Fruit fly (Drosophila melanogaster) whole organism, wandering third instar larva: ENCODE measurements around the gene CG5180.

ENCODE experiments used
- Abd-B ChIP-seq: fragments of >200 bp; optimal IDR thresholded peaks from 2 replicates; lab custom pipeline; 2017; ENCODE audit warnings: missing biosample characterization, missing genetic modification characterization
- CG32264 ChIP-seq: fragments of 200-800 bp; sonication (Bioruptor generic); optimal IDR thresholded peaks from 2 replicates; lab custom pipeline; 2016; ENCODE audit warnings: missing biosample characterization, missing genetic modification characterization
- CG9705 ChIP-seq: fragments of 200-800 bp; sonication (Bioruptor generic); optimal IDR thresholded peaks from 2 replicates; lab custom pipeline; 2018; ENCODE audit warnings: missing biosample characterization, mild to moderate bottlenecking, missing genetic modification characterization
- CrebA ChIP-seq: fragments of 200-800 bp; sonication (Bioruptor generic); optimal IDR thresholded peaks from 2 replicates; lab custom pipeline; 2016; ENCODE audit warnings: missing biosample characterization, mild to moderate bottlenecking, missing genetic modification characterization, borderline replicate concordance
- Dfd ChIP-seq: fragments of >200 bp; optimal IDR thresholded peaks from 2 replicates; lab custom pipeline; 2017; ENCODE audit warnings: missing biosample characterization, missing genetic modification characterization
- Dif ChIP-seq: fragments of 200-275, 200-300 bp; sonication (Bioruptor generic); optimal IDR thresholded peaks from 2 replicates; lab custom pipeline; 2018; ENCODE audit warnings: missing biosample characterization, missing genetic modification characterization; ENCODE audit not compliant: partially characterized antibody
- GATAd ChIP-seq: sonication (Bioruptor generic); optimal IDR thresholded peaks from 2 replicates; lab custom pipeline; 2016; ENCODE audit warnings: missing biosample characterization, missing genetic modification characterization
- HLH106 ChIP-seq: fragments of 200-800 bp; optimal IDR thresholded peaks from 3 replicates; lab custom pipeline; 2019; ENCODE audit warnings: missing biosample characterization, mild to moderate bottlenecking, missing genetic modification characterization, moderate library complexity
- Hnf4 ChIP-seq: fragments of 200-800 bp; sonication (Bioruptor generic); optimal IDR thresholded peaks from 2 replicates; lab custom pipeline; 2016; ENCODE audit warnings: missing biosample characterization, mild to moderate bottlenecking, missing genetic modification characterization
- Hr78 ChIP-seq: fragments of >200 bp; optimal IDR thresholded peaks from 2 replicates; lab custom pipeline; 2017; ENCODE audit warnings: missing biosample characterization, missing genetic modification characterization
- Hr83 ChIP-seq: fragments of 200-300 bp; sonication (Bioruptor generic); optimal IDR thresholded peaks from 2 replicates; lab custom pipeline; 2016; ENCODE audit warnings: missing biosample characterization, mild to moderate bottlenecking, missing genetic modification characterization, moderate library complexity; ENCODE audit not compliant: poor library complexity, severe bottlenecking
- Jra ChIP-seq: sonication (Bioruptor generic); optimal IDR thresholded peaks from 2 replicates; lab custom pipeline; 2016; ENCODE audit warnings: missing biosample characterization, missing genetic modification characterization
- Mio ChIP-seq: sonication (Bioruptor generic); optimal IDR thresholded peaks from 2 replicates; lab custom pipeline; 2016; ENCODE audit warnings: missing biosample characterization, missing genetic modification characterization
- Myc ChIP-seq: fragments of >200 bp; optimal IDR thresholded peaks from 2 replicates; lab custom pipeline; 2017
- N ChIP-seq: fragments of >200 bp; optimal IDR thresholded peaks from 2 replicates; lab custom pipeline; 2018; ENCODE audit warnings: missing biosample characterization, missing external identifiers, missing genetic modification characterization
- OdsH ChIP-seq: fragments of 200-800 bp; sonication (Bioruptor generic); optimal IDR thresholded peaks from 2 replicates; lab custom pipeline; 2016; ENCODE audit warnings: missing biosample characterization, mild to moderate bottlenecking, missing genetic modification characterization
- Rel ChIP-seq, 2 experiments: fragments of 200-800 bp; sonication (Bioruptor generic) in 1 of 2; optimal IDR thresholded peaks; 2 replicates in 1 of 2; 3 replicates in 1 of 2; lab custom pipeline; 2016 to 2019; ENCODE audit warnings: mild to moderate bottlenecking in 2 of 2, missing biosample characterization in 2 of 2, missing genetic modification characterization in 2 of 2, moderate library complexity in 1 of 2
- Sp1 ChIP-seq: fragments of 200-800 bp; sonication (Bioruptor generic); optimal IDR thresholded peaks from 3 replicates; lab custom pipeline; 2019; ENCODE audit warnings: missing biosample characterization, mild to moderate bottlenecking, missing genetic modification characterization, moderate library complexity
- Vsx2 ChIP-seq: fragments of 200-300, 225-300 bp; sonication (Bioruptor generic); optimal IDR thresholded peaks from 2 replicates; lab custom pipeline; 2018; ENCODE audit warnings: missing biosample characterization, missing genetic modification characterization; ENCODE audit not compliant: partially characterized antibody
- br ChIP-seq: fragments of 200-800 bp; sonication (Bioruptor generic); optimal IDR thresholded peaks from 2 replicates; lab custom pipeline; 2016; ENCODE audit warnings: missing biosample characterization, missing genetic modification characterization
- brk ChIP-seq: fragments of 200-800 bp; sonication (Bioruptor generic); optimal IDR thresholded peaks from 2 replicates; lab custom pipeline; 2016; ENCODE audit warnings: missing biosample characterization, mild to moderate bottlenecking, missing genetic modification characterization
- dl ChIP-seq, 2 experiments: fragments of 175-275, 200-275 bp in 1 of 2; fragments of 200-275 bp in 1 of 2; sonication (Bioruptor generic); optimal IDR thresholded peaks; lab custom pipeline; 2018; ENCODE audit warnings: mild to moderate bottlenecking in 2 of 2, missing biosample characterization in 2 of 2, missing genetic modification characterization in 2 of 2, moderate library complexity in 2 of 2; ENCODE audit not compliant: partially characterized antibody in 2 of 2, insufficient read depth in 1 of 2
- dmrt93B ChIP-seq: fragments of 200-800 bp; sonication (Bioruptor generic); optimal IDR thresholded peaks from 2 replicates; lab custom pipeline; 2018; ENCODE audit warnings: missing biosample characterization, mild to moderate bottlenecking, missing genetic modification characterization
- dsf ChIP-seq: sonication (Bioruptor generic); optimal IDR thresholded peaks from 2 replicates; lab custom pipeline; 2016; ENCODE audit warnings: missing biosample characterization, missing genetic modification characterization, borderline replicate concordance
- ey ChIP-seq: fragments of 200-800 bp; sonication (Bioruptor generic); optimal IDR thresholded peaks from 2 replicates; lab custom pipeline; 2016; ENCODE audit warnings: missing biosample characterization, missing genetic modification characterization
- foxo ChIP-seq, 2 experiments: fragments of 200-800 bp; sonication (Bioruptor generic); optimal IDR thresholded peaks; 2 replicates in 1 of 2; 3 replicates in 1 of 2; lab custom pipeline; 2016 to 2017; ENCODE audit warnings: missing biosample characterization in 2 of 2, missing genetic modification characterization in 2 of 2
- fru ChIP-seq: fragments of 200-800 bp; sonication (Bioruptor generic); optimal IDR thresholded peaks from 3 replicates; lab custom pipeline; 2016; ENCODE audit warnings: missing biosample characterization, mild to moderate bottlenecking, missing genetic modification characterization
- h ChIP-seq: fragments of 200-800 bp; sonication (Bioruptor generic); optimal IDR thresholded peaks from 3 replicates; lab custom pipeline; 2016; ENCODE audit warnings: missing biosample characterization, mild to moderate bottlenecking, missing genetic modification characterization
- jim ChIP-seq: fragments of 175-275, 200-325 bp; sonication (Bioruptor generic); optimal IDR thresholded peaks from 2 replicates; lab custom pipeline; 2016; ENCODE audit warnings: missing biosample characterization, mild to moderate bottlenecking, missing genetic modification characterization
- lola ChIP-seq: fragments of >200 bp; optimal IDR thresholded peaks from 2 replicates; lab custom pipeline; 2017; ENCODE audit warnings: missing biosample characterization, missing genetic modification characterization
- pan ChIP-seq: fragments of >200 bp; optimal IDR thresholded peaks from 2 replicates; lab custom pipeline; 2017
- psq ChIP-seq: fragments of 200-800 bp; sonication (Bioruptor generic); optimal IDR thresholded peaks from 3 replicates; lab custom pipeline; 2017; ENCODE audit warnings: missing biosample characterization, mild to moderate bottlenecking, missing genetic modification characterization, moderate library complexity
- rgr ChIP-seq: fragments of 200-800 bp; sonication (Bioruptor generic); optimal IDR thresholded peaks from 3 replicates; lab custom pipeline; 2016; ENCODE audit warnings: missing biosample characterization, mild to moderate bottlenecking, missing genetic modification characterization
- sage ChIP-seq: fragments of 200-800 bp; sonication (Bioruptor generic); optimal IDR thresholded peaks from 2 replicates; lab custom pipeline; 2016; ENCODE audit warnings: missing biosample characterization, mild to moderate bottlenecking, missing genetic modification characterization
- sv ChIP-seq: fragments of 200-800 bp; sonication (Bioruptor generic); optimal IDR thresholded peaks from 3 replicates; lab custom pipeline; 2016; ENCODE audit warnings: missing biosample characterization, missing genetic modification characterization
- tai ChIP-seq: sonication (Bioruptor generic); optimal IDR thresholded peaks from 2 replicates; lab custom pipeline; 2016; ENCODE audit warnings: missing biosample characterization, missing genetic modification characterization
- usp ChIP-seq: fragments of >200 bp; optimal IDR thresholded peaks from 2 replicates; lab custom pipeline; 2017; ENCODE audit warnings: missing biosample characterization, missing genetic modification characterization
- woc ChIP-seq: sonication (Bioruptor generic); optimal IDR thresholded peaks from 2 replicates; lab custom pipeline; 2016; ENCODE audit warnings: missing biosample characterization, mild to moderate bottlenecking, missing genetic modification characterization

CG5180 gene

dm6 chr3R:20554300-20554699 is 3.4 kb upstream of the CG5180 start, which contains the start of gene att-ORFB:
Gene att-ORFB (minus strand): TSS chr3R:20554400.
- TF ChIP-seq CG32264 (no peak), Myc (no peak), sv (GFP tag; lab: Kevin White, UChicago) (no peak), usp (no peak), Dfd (GFP tag; lab: Kevin White, UChicago) (no peak), CrebA (no peak), psq (GFP tag; lab: Kevin White, UChicago) (no peak), Jra (GFP tag; lab: Kevin White, UChicago) (no peak), sage (GFP tag; lab: Kevin White, UChicago) (no peak), ey (GFP tag; lab: Kevin White, UChicago) (no peak), dl (GFP tag; optimal IDR thresholded peaks at IDR 0.05; lab: Kevin White, UChicago; ENCODE audit: insufficient read depth in 1 of 2, partially characterized antibody in 2 of 2) (no peak), CG9705 (GFP tag; lab: Kevin White, UChicago) (no peak), Dif (GFP tag; lab: Kevin White, UChicago) (no peak), pan (lab: Kevin White, UChicago) (no peak), dsf (no peak), br (GFP tag; lab: Kevin White, UChicago) (no peak), OdsH (no peak), Hnf4 (GFP tag; lab: Kevin White, UChicago) (no peak), rgr (GFP tag; lab: Kevin White, UChicago) (no peak), brk (GFP tag; lab: Kevin White, UChicago) (no peak)
- TF ChIP-seq, all 38 proteins: peak for 0

- TF ChIP-seq pan (lab: Kevin White, UChicago): no peak
- TF ChIP-seq N: no peak
- no peak for TF ChIP-seq CG32264
- no peak for TF ChIP-seq Dfd (GFP tag; lab: Kevin White, UChicago)
- TF ChIP-seq dl (GFP tag; optimal IDR thresholded peaks at IDR 0.05; lab: Kevin White, UChicago; ENCODE audit: insufficient read depth in 1 of 2, partially characterized antibody in 2 of 2): no peak
- TF ChIP-seq Jra (GFP tag; lab: Kevin White, UChicago): no peak
- no peak for TF ChIP-seq tai (GFP tag; lab: Kevin White, UChicago)
- TF ChIP-seq Abd-B (GFP tag; lab: Kevin White, UChicago): no peak
- TF ChIP-seq HLH106 (tag; lab: Kevin White, UChicago): peak; percentile 23
- TF ChIP-seq Rel (GFP tag; optimal IDR thresholded peaks at IDR 0.05; lab: Kevin White, UChicago): no peak
- no peak for TF ChIP-seq Rel (tag; optimal IDR thresholded peaks at IDR 0.05; lab: Kevin White, UChicago)
- TF ChIP-seq br (GFP tag; lab: Kevin White, UChicago): no peak
- TF ChIP-seq lola (GFP tag; lab: Kevin White, UChicago): no peak
- TF ChIP-seq Hnf4 (GFP tag; lab: Kevin White, UChicago): no peak
- TF ChIP-seq CrebA: no peak
- no peak for TF ChIP-seq sage (GFP tag; lab: Kevin White, UChicago)
- TF ChIP-seq usp: no peak
- no peak for TF ChIP-seq dmrt93B (GFP tag; lab: Kevin White, UChicago)
- TF ChIP-seq Mio (GFP tag; lab: Kevin White, UChicago): no peak
- no peak for TF ChIP-seq rgr (GFP tag; lab: Kevin White, UChicago)
- no peak for TF ChIP-seq Vsx2 (GFP tag; lab: Kevin White, UChicago)
- no peak for TF ChIP-seq Hr83 (GFP tag; lab: Kevin White, UChicago)
- no peak for TF ChIP-seq Myc
- TF ChIP-seq OdsH: no peak
- TF ChIP-seq psq (GFP tag; lab: Kevin White, UChicago): no peak
- peak in 1 of 2 experiments; percentile 71 for TF ChIP-seq foxo (GFP tag; optimal IDR thresholded peaks at IDR 0.05; lab: Kevin White, UChicago)
- peak; percentile 59 for TF ChIP-seq h (GFP tag; lab: Kevin White, UChicago)
- peak; percentile 45 for TF ChIP-seq woc (GFP tag; lab: Kevin White, UChicago)
- TF ChIP-seq Sp1: no peak
- no peak for TF ChIP-seq sv (GFP tag; lab: Kevin White, UChicago)
- TF ChIP-seq brk (GFP tag; lab: Kevin White, UChicago): no peak
- TF ChIP-seq ey (GFP tag; lab: Kevin White, UChicago): no peak
- TF ChIP-seq CG9705 (GFP tag; lab: Kevin White, UChicago): no peak
- TF ChIP-seq dsf: no peak
- no peak for TF ChIP-seq jim (GFP tag; lab: Kevin White, UChicago)
- TF ChIP-seq GATAd (GFP tag; lab: Kevin White, UChicago): no peak
- peak; percentile 60 for TF ChIP-seq fru (GFP tag; lab: Kevin White, UChicago)
- TF ChIP-seq Dif (GFP tag; lab: Kevin White, UChicago): no peak
- no peak for TF ChIP-seq Hr78 (GFP tag; lab: Kevin White, UChicago)
Observed at dm6 chr3R:20555023-20555422, 2.7 kb upstream of the CG5180 start.
